Worm (Caenorhabditis elegans): ENCODE results near the gene B0024.15.

DNA sequence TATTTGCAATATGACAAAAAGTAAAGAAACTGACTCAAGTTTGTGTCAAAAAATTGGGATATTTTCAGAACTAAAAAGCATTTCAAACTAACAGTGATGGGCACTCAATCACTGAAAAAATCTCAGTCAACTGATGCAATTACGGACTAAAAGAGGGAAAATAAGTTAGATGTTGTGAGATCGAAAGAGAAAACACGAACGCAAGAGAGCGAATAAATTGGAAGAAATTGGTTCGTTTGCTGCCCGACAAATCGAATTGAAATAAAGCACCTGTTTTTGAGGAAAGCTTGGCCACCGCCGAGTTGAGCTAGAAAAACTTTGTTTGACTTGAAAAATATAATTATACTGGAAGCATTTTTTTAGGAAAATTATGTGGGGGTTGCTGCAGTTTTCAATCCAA lies 23.8 kb upstream of the B0024.15 start:
- TF ChIP-seq ama-1 (optimal IDR thresholded peaks at IDR 0.05) (no peak), unc-62 (GFP tag; optimal IDR thresholded peaks at IDR 0.05) (no peak), grh-1 (GFP tag; IDR thresholded peaks at IDR 0.05) (no peak), ets-5 (GFP tag; IDR thresholded peaks at IDR 0.05) (no peak), zag-1 (tag; optimal IDR thresholded peaks at IDR 0.05) (no peak), nhr-84 (tag; optimal IDR thresholded peaks at IDR 0.05) (no peak), rnt-1 (tag; optimal IDR thresholded peaks at IDR 0.05) (no peak), fkh-10 (GFP tag; optimal IDR thresholded peaks at IDR 0.05) (no peak), alr-1 (tag; optimal IDR thresholded peaks at IDR 0.05; ENCODE audit: borderline replicate concordance) (no peak), nhr-11 (tag; optimal IDR thresholded peaks at IDR 0.05) (no peak), unc-98 (GFP tag; IDR thresholded peaks at IDR 0.05) (no peak)
